Fruit fly (Drosophila melanogaster): Measurements from ENCODE around the gene OXA1L.

Gene OXA1L

DNA sequence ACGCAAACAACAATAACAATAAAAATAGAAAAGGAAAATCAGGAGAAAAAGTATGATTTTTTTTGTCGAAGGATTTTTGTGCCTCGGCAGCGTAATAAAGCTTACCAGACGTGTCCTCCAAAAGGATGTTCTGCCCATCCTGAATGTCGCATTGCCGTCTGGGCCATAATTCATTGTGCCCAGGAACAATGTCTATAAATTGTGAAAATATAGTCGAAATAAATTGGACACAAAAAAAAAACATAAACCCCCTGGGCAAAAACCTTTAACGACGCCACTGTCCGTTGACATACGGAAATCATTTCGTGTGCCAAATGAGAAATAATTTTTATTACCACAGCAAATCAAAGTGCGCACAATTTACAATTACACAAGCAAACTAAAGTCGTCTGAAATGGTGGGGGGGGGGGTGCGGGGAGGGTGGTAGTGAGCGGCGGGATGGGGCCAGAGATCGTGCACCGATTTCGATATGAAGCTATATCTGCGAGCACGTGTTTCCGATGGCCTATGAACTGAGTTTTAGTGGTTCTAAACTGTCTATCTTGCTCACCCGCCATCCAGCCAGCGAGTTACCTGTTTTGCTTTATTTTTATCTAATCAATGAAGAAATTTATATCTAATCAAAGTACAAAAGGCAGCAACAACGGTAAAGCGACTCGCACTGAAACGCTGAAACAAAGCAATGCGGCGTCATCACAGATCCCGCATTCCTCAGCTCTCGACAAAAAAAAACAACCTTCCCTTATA, 19.5 kb downstream of the OXA1L start (continued):
- TF ChIP-seq Rfx (GFP tag; IDR thresholded peaks at IDR 0.05), result peak; percentile 80
- no peak for TF ChIP-seq CG12391 (tag; optimal IDR thresholded peaks at IDR 0.05)
- no peak for TF ChIP-seq pzg (GFP tag; optimal IDR thresholded peaks at IDR 0.05)
- no peak for TF ChIP-seq CG34422 (GFP tag; IDR thresholded peaks at IDR 0.05)
- TF ChIP-seq gcm (GFP tag; optimal IDR thresholded peaks at IDR 0.05), result no peak
- no peak for TF ChIP-seq CG17568 (GFP tag; optimal IDR thresholded peaks at IDR 0.05)
- no peak for TF ChIP-seq CG11723 (GFP tag; optimal IDR thresholded peaks at IDR 0.05)
- peak; percentile 34 for TF ChIP-seq pho (GFP tag; optimal IDR thresholded peaks at IDR 0.05)
- TF ChIP-seq CG12769 (tag; optimal IDR thresholded peaks at IDR 0.05), result no peak
- TF ChIP-seq CG31388 (GFP tag; optimal IDR thresholded peaks at IDR 0.05), result no peak
- TF ChIP-seq YL-1 (GFP tag; optimal IDR thresholded peaks at IDR 0.05), result no peak
- TF ChIP-seq wor (GFP tag; IDR thresholded peaks at IDR 0.05), result no peak
- TF ChIP-seq D19B (GFP tag; optimal IDR thresholded peaks at IDR 0.05), result peak; percentile 16
- no peak for TF ChIP-seq CG12236 (GFP tag; optimal IDR thresholded peaks at IDR 0.05)
- no peak for TF ChIP-seq hkb (optimal IDR thresholded peaks at IDR 0.05)
- TF ChIP-seq hkb (GFP tag; IDR thresholded peaks at IDR 0.05), result no peak; the same call in 1 of the 2 replicates
- no peak for TF ChIP-seq Jarid2 (GFP tag; optimal IDR thresholded peaks at IDR 0.05)
- no peak for TF ChIP-seq peb (GFP tag; IDR thresholded peaks at IDR 0.05)
- TF ChIP-seq CG7987 (GFP tag; optimal IDR thresholded peaks at IDR 0.05), result no peak
- no peak for TF ChIP-seq Sry-β (GFP tag; optimal IDR thresholded peaks at IDR 0.05)
- TF ChIP-seq Hsf (GFP tag; optimal IDR thresholded peaks at IDR 0.05), result peak; percentile 38
- no peak for TF ChIP-seq wek (GFP tag; optimal IDR thresholded peaks at IDR 0.05)
- no peak for TF ChIP-seq CG11695 (GFP tag; IDR thresholded peaks at IDR 0.05)
- TF ChIP-seq jigr1 (GFP tag; IDR thresholded peaks at IDR 0.05), result no peak
- no peak for TF ChIP-seq CG8478 (optimal IDR thresholded peaks at IDR 0.05)
- TF ChIP-seq CG11456 (GFP tag; IDR thresholded peaks at IDR 0.05), result peak; percentile 70
- TF ChIP-seq CG14860 (GFP tag; IDR thresholded peaks at IDR 0.05; ENCODE audit: partially characterized antibody), result no peak
- peak; percentile 47 for TF ChIP-seq CoRest (tag; optimal IDR thresholded peaks at IDR 0.05)
- TF ChIP-seq ap (GFP tag; IDR thresholded peaks at IDR 0.05), result no peak
- TF ChIP-seq CG16863 (GFP tag; optimal IDR thresholded peaks at IDR 0.05), result no peak
- TF ChIP-seq CG15601 (tag; optimal IDR thresholded peaks at IDR 0.05), result no peak
- no peak for TF ChIP-seq ssp (GFP tag; IDR thresholded peaks at IDR 0.05)
- no peak for TF ChIP-seq Bteb2 (GFP tag; optimal IDR thresholded peaks at IDR 0.05)
- no peak for TF ChIP-seq tio (GFP tag; optimal IDR thresholded peaks at IDR 0.05)
- TF ChIP-seq bab2 (GFP tag; optimal IDR thresholded peaks at IDR 0.05), result peak; percentile 28
- no peak for TF ChIP-seq gt (GFP tag; IDR thresholded peaks at IDR 0.05)
- no peak for TF ChIP-seq CG13287 (GFP tag; IDR thresholded peaks at IDR 0.05; ENCODE audit: partially characterized antibody)
- TF ChIP-seq Bgb (GFP tag; IDR thresholded peaks at IDR 0.05; ENCODE audit: partially characterized antibody), result no peak
- TF ChIP-seq ewg (GFP tag; optimal IDR thresholded peaks at IDR 0.05), result no peak
- no peak for TF ChIP-seq nerfin-2 (GFP tag; IDR thresholded peaks at IDR 0.05; ENCODE audit: partially characterized antibody)
- peak; percentile 35 for TF ChIP-seq sug (tag; optimal IDR thresholded peaks at IDR 0.05)
- TF ChIP-seq bsh (GFP tag; optimal IDR thresholded peaks at IDR 0.05), result no peak
- TF ChIP-seq Hr39 (optimal IDR thresholded peaks at IDR 0.05), result no peak
- no peak for TF ChIP-seq gce (GFP tag; IDR thresholded peaks at IDR 0.05)
- no peak for TF ChIP-seq jing (GFP tag; optimal IDR thresholded peaks at IDR 0.05)
- peak; percentile 71 for TF ChIP-seq Meics (GFP tag; optimal IDR thresholded peaks at IDR 0.05)
- TF ChIP-seq az2 (GFP tag; optimal IDR thresholded peaks at IDR 0.05), result no peak
- no peak for TF ChIP-seq Eip74EF (GFP tag; optimal IDR thresholded peaks at IDR 0.05)
- no peak for TF ChIP-seq Sin3A (optimal IDR thresholded peaks at IDR 0.05)
- no peak; the same call in 1 of the 2 replicates for TF ChIP-seq CG43689 (GFP tag; IDR thresholded peaks at IDR 0.05)
- no peak for TF ChIP-seq CG6765 (GFP tag; optimal IDR thresholded peaks at IDR 0.05)
